Worm (Caenorhabditis elegans): Measurements from ENCODE around the gene Y58A7A.3.

Gene Y58A7A.3

DNA sequence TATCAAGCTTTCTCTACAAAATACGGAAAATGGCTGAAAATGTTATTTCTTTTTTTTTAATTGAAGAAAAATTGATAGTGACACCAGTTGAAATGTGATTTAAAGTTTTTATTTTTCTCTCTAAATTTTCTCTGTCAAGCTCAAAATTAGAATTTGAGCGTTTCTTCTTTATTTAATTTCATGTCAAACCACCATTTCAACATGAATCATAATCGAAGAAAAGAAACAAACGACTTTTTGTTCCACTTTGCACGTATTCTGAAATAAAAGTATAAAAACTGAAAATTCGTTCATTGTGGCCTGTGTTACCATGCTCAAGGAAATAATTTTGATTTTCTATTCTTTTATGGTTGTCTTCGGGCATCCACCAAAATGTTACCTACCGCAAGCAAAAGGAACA, 47.6 kb downstream of the Y58A7A.3 start, which contains the start of gene K11D12.13:
Gene K11D12.13 (plus strand): TSS at position 301 of the 400 bp plus-strand sequence.
- no peak for TF ChIP-seq unc-62 (GFP tag; optimal IDR thresholded peaks at IDR 0.05)

DNA sequence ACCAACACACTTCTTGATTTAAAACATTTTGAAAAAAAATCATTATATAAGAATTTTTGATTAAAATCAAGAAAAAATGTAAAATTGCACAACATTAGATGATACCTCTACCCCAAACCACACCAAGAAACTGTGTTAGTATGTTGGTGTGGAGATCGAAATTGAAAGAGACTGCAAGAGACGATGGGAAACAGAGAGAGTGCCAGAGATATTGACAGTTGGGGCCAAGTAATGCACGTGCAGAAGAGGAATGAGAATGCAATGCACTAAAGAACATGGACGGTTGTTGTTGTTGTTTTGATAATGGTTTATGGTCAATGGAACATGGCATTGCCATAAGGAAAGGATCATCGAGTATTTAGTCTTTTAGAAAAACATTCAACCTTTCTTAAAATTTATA, 48.5 kb downstream of the Y58A7A.3 start:
- no peak for TF ChIP-seq unc-62 (GFP tag; optimal IDR thresholded peaks at IDR 0.05)

DNA sequence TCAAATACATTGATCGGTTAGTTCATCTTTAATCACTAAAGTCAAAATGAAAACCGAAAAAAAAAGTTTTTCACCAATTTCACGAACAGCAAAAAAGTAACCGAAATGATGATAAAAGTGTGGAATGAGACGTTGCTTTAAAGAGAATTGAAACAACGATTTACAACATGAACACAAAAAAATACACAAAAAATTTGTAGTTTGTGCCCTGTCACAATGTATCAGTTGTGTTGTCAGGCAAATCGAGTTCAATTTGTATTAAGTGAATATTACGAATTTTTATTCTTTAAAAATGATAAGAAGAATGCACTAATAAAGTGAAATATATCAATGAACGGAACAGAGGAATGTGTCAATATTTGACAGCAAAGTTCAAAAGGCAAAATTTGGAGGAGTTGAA, 48.9 kb downstream of the Y58A7A.3 start:
- no peak for TF ChIP-seq unc-62 (GFP tag; optimal IDR thresholded peaks at IDR 0.05)

DNA sequence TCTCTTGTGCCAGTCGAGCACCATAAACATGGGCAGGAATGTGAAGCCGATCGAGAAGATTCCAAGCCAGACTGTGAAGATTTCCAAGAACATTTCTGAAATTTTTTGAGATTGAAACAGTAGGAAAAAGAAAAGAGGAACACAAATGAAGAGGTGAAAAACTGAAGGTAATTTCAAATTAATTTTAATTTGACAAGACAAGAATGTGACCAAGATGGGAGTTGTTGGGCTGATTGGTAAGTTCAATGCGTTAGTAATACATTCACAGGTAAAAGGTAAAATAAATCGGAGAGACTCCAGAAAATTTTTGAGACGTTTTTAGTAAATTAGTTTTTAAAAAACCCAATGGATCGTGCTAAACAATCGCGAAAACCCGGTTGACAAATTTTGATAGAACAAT, 50.0 kb downstream of the Y58A7A.3 start, which contains the start of gene swt-7:
Gene swt-7 (minus strand): TSS at position 101 of the 400 bp plus-strand sequence.
- no peak for TF ChIP-seq unc-62 (GFP tag; optimal IDR thresholded peaks at IDR 0.05)

DNA sequence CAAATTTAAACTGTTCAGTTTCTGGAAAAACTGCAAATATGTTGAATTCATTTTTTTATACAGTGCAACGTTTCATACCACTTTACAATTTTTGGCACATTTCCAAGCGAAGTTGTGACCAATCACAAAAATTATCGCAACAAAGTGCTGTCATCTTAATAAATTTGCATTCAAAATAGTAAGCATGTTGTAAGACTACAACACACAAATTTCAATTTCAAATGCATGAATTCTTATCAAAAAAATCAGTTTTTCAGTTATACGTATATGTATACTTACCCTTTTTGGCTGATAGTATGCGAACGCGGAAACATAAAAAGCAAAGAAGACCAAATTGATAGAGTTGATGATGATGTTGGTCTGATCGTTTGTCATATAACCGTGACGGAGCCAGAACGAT, 50.5 kb downstream of the Y58A7A.3 start:
- no peak for TF ChIP-seq unc-62 (GFP tag; optimal IDR thresholded peaks at IDR 0.05)

Measured in whole organism, dauer.